Worm (Caenorhabditis elegans) whole organism, mixed stage, embryonic: ENCODE measurements around the gene C07A4.2.

ENCODE experiments used
- ces-1 ChIP-seq: fragments of 150-350 bp; optimal IDR thresholded peaks from 2 replicates; lab custom pipeline; 2014; ENCODE audit warnings: missing biosample characterization, missing genetic modification reagents, missing genetic modification characterization
- drap-1 ChIP-seq: fragments of 200-800 bp; sonication (Bioruptor generic); optimal IDR thresholded peaks from 3 replicates; lab custom pipeline; 2018; ENCODE audit warnings: mild to moderate bottlenecking, missing genetic modification characterization, missing compliant biosample characterization
- elt-1 ChIP-seq: sonication (generic microtip); optimal IDR thresholded peaks from 2 replicates; lab custom pipeline; 2017; ENCODE audit warnings: missing genetic modification characterization, mild to moderate bottlenecking, missing compliant biosample characterization, antibody characterized with exemption, moderate library complexity, borderline replicate concordance; ENCODE audit not compliant: insufficient read depth
- nhr-12 ChIP-seq: fragments of 150-350 bp; optimal IDR thresholded peaks from 2 replicates; lab custom pipeline; 2014; ENCODE audit warnings: missing biosample characterization, missing genetic modification characterization
- nhr-237 ChIP-seq: fragments of 150-350 bp; optimal IDR thresholded peaks from 2 replicates; lab custom pipeline; 2014; ENCODE audit warnings: missing biosample characterization, missing genetic modification characterization
- snpc-4 ChIP-seq: fragments of 150-350 bp; optimal IDR thresholded peaks from 2 replicates; lab custom pipeline; 2014; ENCODE audit warnings: missing biosample characterization, missing genetic modification characterization
- unc-62 ChIP-seq: fragments of 150-350 bp; optimal IDR thresholded peaks from 2 replicates; lab custom pipeline; 2014; ENCODE audit warnings: missing biosample characterization, missing genetic modification reagents, missing genetic modification characterization

DNA sequence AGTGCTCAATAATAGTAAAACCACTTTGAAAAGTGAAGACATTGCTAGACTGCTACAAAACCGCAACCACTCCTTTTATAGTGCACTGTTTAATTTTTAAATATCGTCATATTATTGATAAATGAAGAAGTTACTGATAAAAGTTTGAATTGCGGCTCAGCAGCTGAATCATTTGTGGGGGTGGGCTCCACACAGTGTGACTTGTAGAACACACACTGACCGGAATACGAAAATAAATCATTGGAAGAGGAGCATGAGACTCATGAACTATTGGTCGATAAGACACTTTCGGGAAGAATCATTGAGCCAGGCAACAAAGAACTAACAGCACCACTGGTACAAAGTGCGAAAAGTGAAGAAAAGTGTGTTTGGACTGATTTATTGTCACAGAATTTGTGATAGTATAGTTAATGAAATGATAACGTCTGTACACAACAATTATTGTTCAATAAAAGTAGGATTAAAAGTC lies 30.0 kb upstream of the C07A4.2 start, which contains the start of gene oac-14:
- TF ChIP-seq nhr-237 (tag; lab: Kevin White, UChicago) (no peak), nhr-12 (tag; lab: Kevin White, UChicago) (no peak), drap-1 (no peak), ces-1 (GFP tag; lab: Kevin White, UChicago) (no peak), unc-62 (GFP tag; lab: Kevin White, UChicago) (no peak), elt-1 (no peak), snpc-4 (tag; lab: Kevin White, UChicago) (no peak)
